Fruit fly (Drosophila melanogaster): ENCODE results near the gene rdgC.
A peak's percentile ranks its signal among the peaks of the same experiment; 100 is the strongest.

rdgC gene

dm6 chr3L:20241987-20242982 lies 5.6 kb upstream of the rdgC start (continued):
- TF ChIP-seq CG6683 (GFP tag; optimal IDR thresholded peaks at IDR 0.05) (peak; percentile 4), CG1832 (GFP tag; optimal IDR thresholded peaks at IDR 0.05) (no peak), D (optimal IDR thresholded peaks at IDR 0.05) (no peak), D (GFP tag; optimal IDR thresholded peaks at IDR 0.05) (peak; percentile 21), gro (GFP tag; optimal IDR thresholded peaks at IDR 0.05) (no peak), ssp (GFP tag; IDR thresholded peaks at IDR 0.05) (peak; percentile 56), pan (optimal IDR thresholded peaks at IDR 0.05) (no peak), pan (GFP tag; optimal IDR thresholded peaks at IDR 0.05 in 1 of 2, IDR thresholded peaks at IDR 0.05 in 1 of 2) (peak in 1 of 2 experiments; percentile 68), CG6813 (GFP tag; optimal IDR thresholded peaks at IDR 0.05) (peak; percentile 0), Antp (GFP tag; optimal IDR thresholded peaks at IDR 0.05) (no peak), sisA (GFP tag; IDR thresholded peaks at IDR 0.05) (0 out of 2 replicates have a peak, but pooled peaks have one; percentile 34), Bgb (GFP tag; IDR thresholded peaks at IDR 0.05; ENCODE audit: partially characterized antibody) (peak; percentile 68), Hmx (GFP tag; optimal IDR thresholded peaks at IDR 0.05) (no peak), inv (GFP tag; IDR thresholded peaks at IDR 0.05; ENCODE audit: partially characterized antibody) (peak; percentile 63), gt (GFP tag; IDR thresholded peaks at IDR 0.05) (no peak), tap (tag; optimal IDR thresholded peaks at IDR 0.05) (no peak), Blimp-1 (GFP tag; optimal IDR thresholded peaks at IDR 0.05) (peak; percentile 40), usp (GFP tag; optimal IDR thresholded peaks at IDR 0.05) (no peak), trh (GFP tag; optimal IDR thresholded peaks at IDR 0.05) (peak; percentile 3), prd (optimal IDR thresholded peaks at IDR 0.05) (no peak), prd (GFP tag; IDR thresholded peaks at IDR 0.05) (peak; percentile 77), PHDP (tag; optimal IDR thresholded peaks at IDR 0.05) (peak; percentile 73), CG4820 (GFP tag; optimal IDR thresholded peaks at IDR 0.05) (peak; percentile 32), grn (GFP tag; optimal IDR thresholded peaks at IDR 0.05) (no peak), CG6791 (GFP tag; IDR thresholded peaks at IDR 0.05; ENCODE audit: partially characterized antibody) (peak; percentile 45; the same call in 1 of the 3 replicates), Fer2 (tag; optimal IDR thresholded peaks at IDR 0.05) (peak; percentile 11), Ada2b (GFP tag; IDR thresholded peaks at IDR 0.05) (peak; percentile 41; the same call in 1 of the 2 replicates), CG6254 (GFP tag; optimal IDR thresholded peaks at IDR 0.05) (no peak), Opbp (GFP tag; IDR thresholded peaks at IDR 0.05; ENCODE audit: partially characterized antibody) (peak; percentile 62; the same call in 1 of the 3 replicates), stwl (tag; optimal IDR thresholded peaks at IDR 0.05) (peak; percentile 7), CG14710 (tag; optimal IDR thresholded peaks at IDR 0.05) (peak; percentile 48), CG2889 (GFP tag; IDR thresholded peaks at IDR 0.05) (no peak), CG17912 (GFP tag; optimal IDR thresholded peaks at IDR 0.05) (peak; percentile 61), CG2199 (GFP tag; IDR thresholded peaks at IDR 0.05) (no peak), Mrtf (GFP tag; IDR thresholded peaks at IDR 0.05) (no peak), vvl (GFP tag; IDR thresholded peaks at IDR 0.05) (peak; percentile 50; the same call in 1 of the 2 replicates), Camta (GFP tag; optimal IDR thresholded peaks at IDR 0.05) (no peak), sr (GFP tag; IDR thresholded peaks at IDR 0.05) (peak; percentile 29; the same call in 1 of the 3 replicates), CG14667 (GFP tag; IDR thresholded peaks at IDR 0.05) (peak; percentile 62), al (GFP tag; IDR thresholded peaks at IDR 0.05) (peak; percentile 32; the same call in 1 of the 2 replicates), Ptx1 (GFP tag; IDR thresholded peaks at IDR 0.05) (peak; percentile 50), dm (GFP tag; optimal IDR thresholded peaks at IDR 0.05) (no peak), CG12299 (tag; optimal IDR thresholded peaks at IDR 0.05) (peak; percentile 54), mam (GFP tag; optimal IDR thresholded peaks at IDR 0.05) (no peak), CG3163 (GFP tag; optimal IDR thresholded peaks at IDR 0.05) (no peak), odd (GFP tag; optimal IDR thresholded peaks at IDR 0.05) (no peak), Mad (GFP tag; optimal IDR thresholded peaks at IDR 0.05) (no peak), CG34224 (GFP tag; IDR thresholded peaks at IDR 0.05; ENCODE audit: partially characterized antibody) (peak; percentile 60), row (GFP tag; IDR thresholded peaks at IDR 0.05) (peak; percentile 87)

Data from whole organism, embryonic.